Fruit fly (Drosophila melanogaster) whole organism, pupa: ENCODE measurements around the gene CG7130.
A peak's percentile ranks its signal among the peaks of the same experiment; 100 is the strongest.

Experiments
- CG10348 ChIP-seq: fragments of 200-800 bp; sonication (Bioruptor generic); IDR thresholded peaks from 2 replicates; pipeline ENCODE4 v1.3.6; 2022; ENCODE audit warnings: missing biosample characterization, missing genetic modification characterization
- CG12605 ChIP-seq: fragments of 200-800 bp; sonication (Bioruptor generic); IDR thresholded peaks from 2 replicates; pipeline ENCODE4 v1.3.6; 2022; ENCODE audit warnings: missing biosample characterization, missing genetic modification characterization
- CG13204 ChIP-seq: fragments of 200-800 bp; sonication (Bioruptor generic); optimal IDR thresholded peaks from 2 replicates; lab custom pipeline; 2018; ENCODE audit warnings: missing biosample characterization, mild to moderate bottlenecking, missing genetic modification characterization, moderate library complexity
- CG14655 ChIP-seq: fragments of 200-800 bp; sonication (Bioruptor generic); optimal IDR thresholded peaks from 3 replicates; lab custom pipeline; 2017; ENCODE audit warnings: mild to moderate bottlenecking, missing biosample characterization, missing genetic modification reagents, missing genetic modification characterization
- CG15710 ChIP-seq: fragments of 200-800 bp; sonication (Bioruptor generic); optimal IDR thresholded peaks from 2 replicates; lab custom pipeline; 2018; ENCODE audit warnings: missing biosample characterization, mild to moderate bottlenecking, missing genetic modification characterization, moderate library complexity
- CG17806 ChIP-seq: fragments of 200-800 bp; sonication (Bioruptor generic); optimal IDR thresholded peaks from 2 replicates; lab custom pipeline; 2018; ENCODE audit warnings: missing biosample characterization, mild to moderate bottlenecking, missing genetic modification characterization, moderate library complexity
- CG32121 ChIP-seq: fragments of 200-800 bp; sonication (Bioruptor generic); IDR thresholded peaks from 2 replicates; pipeline ENCODE4 v1.3.6; 2022; ENCODE audit warnings: missing biosample characterization, missing genetic modification characterization
- CG34367 ChIP-seq: fragments of 200-800 bp; sonication (Bioruptor generic); optimal IDR thresholded peaks from 2 replicates; lab custom pipeline; 2018; ENCODE audit warnings: missing biosample characterization, mild to moderate bottlenecking, missing genetic modification characterization
- CG4496 ChIP-seq: fragments of 200-800 bp; sonication (Bioruptor generic); IDR thresholded peaks from 3 replicates; pipeline ENCODE4 v1.3.6; 2022; ENCODE audit warnings: missing biosample characterization, missing genetic modification characterization
- CG8159 ChIP-seq: fragments of 200-800 bp; sonication (Bioruptor generic); optimal IDR thresholded peaks from 3 replicates; lab custom pipeline; 2018; ENCODE audit warnings: missing biosample characterization, mild to moderate bottlenecking, missing genetic modification characterization, moderate library complexity
- CG8301 ChIP-seq: fragments of 200-800 bp; sonication (Bioruptor generic); optimal IDR thresholded peaks from 2 replicates; lab custom pipeline; 2018; ENCODE audit warnings: missing biosample characterization, mild to moderate bottlenecking, missing genetic modification characterization
- CG9948 ChIP-seq: fragments of 200-800 bp; sonication (Bioruptor generic); optimal IDR thresholded peaks from 2 replicates; lab custom pipeline; 2018; ENCODE audit warnings: missing biosample characterization, mild to moderate bottlenecking, missing genetic modification characterization, moderate library complexity
- D1 ChIP-seq: fragments of 200-800 bp; sonication (Bioruptor generic); optimal IDR thresholded peaks from 2 replicates; lab custom pipeline; 2018; ENCODE audit warnings: missing biosample characterization, mild to moderate bottlenecking, missing genetic modification characterization, moderate library complexity
- EcR ChIP-seq: fragments of 200-800 bp; sonication (Bioruptor generic); optimal IDR thresholded peaks from 3 replicates; lab custom pipeline; 2019; ENCODE audit warnings: missing biosample characterization, missing genetic modification characterization, mild to moderate bottlenecking, moderate library complexity, missing genetic modification reagents
- Ets98B ChIP-seq: fragments of 200-800 bp; sonication (Bioruptor generic); IDR thresholded peaks from 2 replicates; pipeline ENCODE4 v1.3.6; 2022; ENCODE audit warnings: missing biosample characterization, missing genetic modification characterization
- Pif1A ChIP-seq: fragments of 200-800 bp; sonication (Bioruptor generic); optimal IDR thresholded peaks from 3 replicates; lab custom pipeline; 2016; ENCODE audit warnings: missing biosample characterization, missing genetic modification characterization
- Pif1B ChIP-seq: fragments of 200-800 bp; sonication (Bioruptor generic); optimal IDR thresholded peaks from 3 replicates; lab custom pipeline; 2016; ENCODE audit warnings: missing biosample characterization, missing genetic modification characterization
- Snoo ChIP-seq: fragments of 200-800 bp; sonication (Bioruptor generic); optimal IDR thresholded peaks from 3 replicates; lab custom pipeline; 2017; ENCODE audit warnings: missing biosample characterization, mild to moderate bottlenecking, missing genetic modification characterization, inconsistent platforms
- fd96Ca ChIP-seq: fragments of 200-800 bp; sonication (Bioruptor generic); IDR thresholded peaks from 3 replicates; pipeline ENCODE4 v1.3.6; 2022; ENCODE audit warnings: missing biosample characterization, missing genetic modification characterization
- gl ChIP-seq: fragments of 200-800 bp; sonication (Bioruptor generic); optimal IDR thresholded peaks from 2 replicates; lab custom pipeline; 2018; ENCODE audit warnings: missing biosample characterization, mild to moderate bottlenecking, missing genetic modification characterization
- rn ChIP-seq: fragments of 200-800 bp; sonication (Bioruptor generic); IDR thresholded peaks from 2 replicates; pipeline ENCODE4 v1.3.6; 2022; ENCODE audit warnings: missing biosample characterization, missing genetic modification characterization

The CG7130 gene

DNA sequence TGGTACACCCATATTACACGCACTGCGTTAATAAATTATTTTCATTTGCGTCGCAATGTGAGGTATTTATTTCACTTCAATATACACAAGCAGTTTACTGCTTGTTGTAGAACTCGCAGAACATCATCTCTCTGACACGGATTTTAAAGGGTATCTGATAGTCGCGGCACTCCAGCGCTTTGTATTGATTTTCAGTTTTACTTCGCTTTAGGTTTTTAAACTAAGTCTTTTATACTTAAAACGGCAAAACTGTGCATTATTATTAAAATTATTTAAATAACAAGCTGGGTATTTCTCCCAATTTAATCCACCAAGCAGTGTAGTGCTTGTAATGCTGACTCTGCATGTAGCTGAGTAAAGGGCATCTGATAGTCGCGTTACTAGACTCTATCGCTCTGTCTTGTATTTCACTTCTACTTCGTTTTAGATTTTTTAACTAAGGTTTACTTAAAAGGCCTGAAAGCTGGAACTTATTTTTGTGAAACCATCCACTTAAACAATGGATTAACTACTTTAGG, 7.6 kb upstream of the CG7130 start:
- TF ChIP-seq CG8159 (no peak), EcR (GFP tag; lab: Kevin White, UChicago) (no peak), rn (GFP tag; lab: Robert Waterston, UW) (no peak), CG15710 (no peak), Pif1A (GFP tag; lab: Kevin White, UChicago) (no peak), CG12605 (GFP tag; lab: Robert Waterston, UW) (no peak), CG34367 (tag; lab: Kevin White, UChicago) (no peak), D1 (no peak), CG13204 (no peak), CG4496 (GFP tag; lab: Robert Waterston, UW) (no peak), Ets98B (GFP tag; lab: Robert Waterston, UW) (no peak), fd96Ca (no peak), gl (no peak), CG10348 (GFP tag; lab: Robert Waterston, UW) (no peak)

- TF ChIP-seq Ets98B (GFP tag; lab: Robert Waterston, UW), result no peak
- TF ChIP-seq Pif1B (GFP tag; lab: Kevin White, UChicago), result no peak
- TF ChIP-seq, all 21 proteins: peak for 0
Measured at dm6 chr3L:22082420-22082819, 6.9 kb upstream of the CG7130 start, which contains the start of gene msopa. Gene msopa (plus strand): TSS chr3L:22082720.

DNA sequence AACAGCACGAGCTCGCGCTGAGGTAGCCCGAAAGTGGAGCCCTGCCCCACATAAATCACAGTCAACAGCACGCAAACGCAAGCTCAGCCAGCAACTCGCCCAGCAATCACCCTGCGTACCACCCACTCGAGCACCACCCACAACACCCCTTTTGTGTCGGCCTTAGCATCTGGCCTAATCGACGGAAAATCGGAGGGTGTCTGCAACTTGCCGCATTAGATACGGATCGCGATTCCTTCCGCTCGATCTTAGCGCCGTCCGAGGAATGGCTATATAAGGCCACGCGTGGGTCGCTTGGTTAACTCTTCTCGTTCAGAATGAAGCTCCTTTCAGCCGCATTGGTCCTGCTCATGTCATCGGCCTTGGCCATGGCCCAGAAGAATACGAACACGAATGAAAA, 4.5 kb upstream of the CG7130 start, which contains the start of gene Sfp79B:
TSS of gene Sfp79B (plus strand) at position 301 of the 400 bp plus-strand sequence.
- TF ChIP-seq CG13204 (no peak), CG10348 (GFP tag; lab: Robert Waterston, UW) (no peak)

dm6 chr3L:22078063-22078462, 2.5 kb upstream of the CG7130 start:
- TF ChIP-seq fd96Ca (peak; percentile 76), CG13204 (no peak), Snoo (tag; lab: Kevin White, UChicago) (peak; percentile 52), CG10348 (GFP tag; lab: Robert Waterston, UW) (no peak), Pif1B (GFP tag; lab: Kevin White, UChicago) (peak; percentile 71), CG4496 (GFP tag; lab: Robert Waterston, UW) (peak; percentile 76), CG8301 (tag; lab: Kevin White, UChicago) (peak; percentile 61), gl (no peak), CG32121 (GFP tag; lab: Robert Waterston, UW) (peak; percentile 58), CG34367 (tag; lab: Kevin White, UChicago) (peak; percentile 52), D1 (no peak), CG12605 (GFP tag; lab: Robert Waterston, UW) (no peak), CG15710 (peak; percentile 64), EcR (GFP tag; lab: Kevin White, UChicago) (no peak), rn (GFP tag; lab: Robert Waterston, UW) (no peak), Pif1A (GFP tag; lab: Kevin White, UChicago) (peak; percentile 70), Ets98B (GFP tag; lab: Robert Waterston, UW) (peak; percentile 65), CG14655 (GFP tag; lab: Kevin White, UChicago) (peak; percentile 65), CG9948 (tag; lab: Kevin White, UChicago) (peak; percentile 50), CG8159 (peak; percentile 61), CG17806 (tag; lab: Kevin White, UChicago) (peak; percentile 48)

dm6 chr3L:22074347-22074971, 1.1 kb downstream of the CG7130 start, which contains the start of gene CG7133:
Gene CG7133 (minus strand): TSS chr3L:22074523.
- TF ChIP-seq Ets98B (GFP tag; lab: Robert Waterston, UW) (peak; percentile 13; the same call in 1 of the 2 replicates), CG4496 (GFP tag; lab: Robert Waterston, UW) (0 out of 3 replicates have a peak, but pooled peaks have one; percentile 26), CG32121 (GFP tag; lab: Robert Waterston, UW) (no peak), rn (GFP tag; lab: Robert Waterston, UW) (no peak)
- TF ChIP-seq, all 21 proteins: peak for 2

DNA sequence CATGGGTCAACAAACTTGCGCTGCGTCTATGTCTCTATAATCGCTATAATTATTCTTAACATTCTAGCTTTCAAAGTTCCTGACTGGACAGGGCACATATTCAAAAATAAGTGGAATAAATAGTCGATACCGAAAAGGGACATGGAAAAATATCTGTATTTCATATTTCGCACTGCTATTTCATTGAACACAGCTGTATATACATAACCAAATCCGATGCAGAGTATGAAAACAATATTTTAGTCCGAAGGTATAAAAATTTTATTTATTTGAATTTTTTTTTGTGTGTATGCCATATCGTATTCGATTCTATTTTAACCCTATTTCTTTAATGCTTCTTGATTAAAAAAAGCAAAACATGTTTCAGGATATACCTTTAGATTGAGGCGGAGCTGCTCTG, 2.7 kb downstream of the CG7130 start:
- TF ChIP-seq CG8301 (tag; lab: Kevin White, UChicago) (no peak), CG9948 (tag; lab: Kevin White, UChicago) (peak; percentile 28), EcR (GFP tag; lab: Kevin White, UChicago) (peak; percentile 32), CG17806 (tag; lab: Kevin White, UChicago) (peak; percentile 7), CG4496 (GFP tag; lab: Robert Waterston, UW) (peak; percentile 14; the same call in 1 of the 3 replicates)
- TF ChIP-seq, all 21 proteins: peak for 4
